Worm (Caenorhabditis elegans): ENCODE results near the gene F47C12.7.

The F47C12.7 gene

DNA sequence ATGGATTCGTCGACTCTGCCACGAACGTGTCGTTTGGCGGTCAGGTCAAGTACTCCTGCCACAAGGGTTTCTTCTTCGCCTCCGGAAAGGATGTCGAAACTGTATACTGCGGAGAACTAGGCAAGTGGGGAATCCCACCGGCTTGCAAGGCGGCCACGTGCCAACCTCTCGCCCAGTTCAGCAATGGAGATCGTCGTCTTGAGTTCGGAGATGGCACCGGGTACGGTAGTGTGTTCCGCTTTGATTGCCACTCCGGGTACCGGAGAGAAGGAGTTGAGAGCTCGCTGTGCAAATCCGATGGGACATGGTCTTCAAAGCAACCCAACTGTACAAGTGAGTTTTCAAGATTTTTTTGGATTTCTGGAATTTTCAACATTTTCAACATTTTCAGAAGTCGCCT lies 4.4 kb upstream of the F47C12.7 start:
- no peak for TF ChIP-seq hmbx-1 (tag; optimal IDR thresholded peaks at IDR 0.05)
- TF ChIP-seq hnd-1 (tag; optimal IDR thresholded peaks at IDR 0.05), result no peak
- no peak for TF ChIP-seq tbx-11 (GFP tag; IDR thresholded peaks at IDR 0.05)
- no peak for TF ChIP-seq F13C5.2 (tag; optimal IDR thresholded peaks at IDR 0.05)
- no peak for TF ChIP-seq pes-1 (GFP tag; IDR thresholded peaks at IDR 0.05)
- no peak for TF ChIP-seq B0310.2 (tag; optimal IDR thresholded peaks at IDR 0.05)
- no peak for TF ChIP-seq ets-7 (tag; optimal IDR thresholded peaks at IDR 0.05)
- no peak for TF ChIP-seq ama-1 (optimal IDR thresholded peaks at IDR 0.05)
- TF ChIP-seq sea-1 (GFP tag; conservative IDR thresholded peaks at IDR 0.05), result no peak
- TF ChIP-seq scrt-1 (GFP tag; IDR thresholded peaks at IDR 0.05), result no peak
- no peak for TF ChIP-seq flt-1 (GFP tag; IDR thresholded peaks at IDR 0.05)
- TF ChIP-seq tbx-37 (GFP tag; conservative IDR thresholded peaks at IDR 0.05), result no peak
- no peak for TF ChIP-seq hmg-4 (GFP tag; optimal IDR thresholded peaks at IDR 0.05)
- no peak for TF ChIP-seq ceh-36 (tag; optimal IDR thresholded peaks at IDR 0.05)

ce11 chrIV:3998517-3998916 lies 3.2 kb upstream of the F47C12.7 start, which contains the start of gene F47C12.8:
Gene F47C12.8, minus strand, starts transcription at chrIV:3998617.
- TF ChIP-seq ama-1 (optimal IDR thresholded peaks at IDR 0.05), result no peak
- no peak for TF ChIP-seq hmbx-1 (tag; optimal IDR thresholded peaks at IDR 0.05)
- no peak for TF ChIP-seq scrt-1 (GFP tag; IDR thresholded peaks at IDR 0.05)
- no peak for TF ChIP-seq tbx-11 (GFP tag; IDR thresholded peaks at IDR 0.05)
- TF ChIP-seq ceh-36 (tag; optimal IDR thresholded peaks at IDR 0.05), result no peak
- TF ChIP-seq tbx-37 (GFP tag; conservative IDR thresholded peaks at IDR 0.05), result no peak
- TF ChIP-seq ets-7 (tag; optimal IDR thresholded peaks at IDR 0.05), result no peak
- no peak for TF ChIP-seq aly-1 (tag; optimal IDR thresholded peaks at IDR 0.05)
- no peak for TF ChIP-seq tra-4 (tag; optimal IDR thresholded peaks at IDR 0.05)
- TF ChIP-seq pes-1 (GFP tag; IDR thresholded peaks at IDR 0.05), result no peak
- TF ChIP-seq flt-1 (GFP tag; IDR thresholded peaks at IDR 0.05), result no peak
- TF ChIP-seq hnd-1 (tag; optimal IDR thresholded peaks at IDR 0.05), result no peak
- TF ChIP-seq ceh-13 (GFP tag; optimal IDR thresholded peaks at IDR 0.05), result no peak
- TF ChIP-seq B0310.2 (tag; optimal IDR thresholded peaks at IDR 0.05), result no peak
- no peak for TF ChIP-seq sea-1 (GFP tag; conservative IDR thresholded peaks at IDR 0.05)
- no peak for TF ChIP-seq hmg-4 (GFP tag; optimal IDR thresholded peaks at IDR 0.05)
- TF ChIP-seq F13C5.2 (tag; optimal IDR thresholded peaks at IDR 0.05), result no peak

ce11 chrIV:3994318-3994717 lies 966 bp downstream of the F47C12.7 start, which contains the start of gene F47C12.13:
Gene F47C12.13, minus strand, starts transcription at chrIV:3994418.
- TF ChIP-seq B0310.2 (tag; optimal IDR thresholded peaks at IDR 0.05) (no peak), scrt-1 (GFP tag; IDR thresholded peaks at IDR 0.05) (no peak), flt-1 (GFP tag; IDR thresholded peaks at IDR 0.05) (no peak), ceh-36 (tag; optimal IDR thresholded peaks at IDR 0.05) (no peak), sea-1 (GFP tag; conservative IDR thresholded peaks at IDR 0.05) (no peak), F13C5.2 (tag; optimal IDR thresholded peaks at IDR 0.05) (no peak), aly-1 (tag; optimal IDR thresholded peaks at IDR 0.05) (no peak), pes-1 (GFP tag; IDR thresholded peaks at IDR 0.05) (no peak), tbx-11 (GFP tag; IDR thresholded peaks at IDR 0.05) (no peak), ama-1 (optimal IDR thresholded peaks at IDR 0.05) (no peak), hmg-4 (GFP tag; optimal IDR thresholded peaks at IDR 0.05) (no peak), hnd-1 (tag; optimal IDR thresholded peaks at IDR 0.05) (no peak), hmbx-1 (tag; optimal IDR thresholded peaks at IDR 0.05) (no peak), tra-4 (tag; optimal IDR thresholded peaks at IDR 0.05) (no peak), ceh-13 (GFP tag; optimal IDR thresholded peaks at IDR 0.05) (no peak), ets-7 (tag; optimal IDR thresholded peaks at IDR 0.05) (no peak)

- TF ChIP-seq ceh-36 (tag; optimal IDR thresholded peaks at IDR 0.05), result no peak
Observed at ce11 chrIV:3993292-3993691, 2.0 kb downstream of the F47C12.7 start, which contains the start of gene F47C12.6. Gene F47C12.6, minus strand, starts transcription at chrIV:3993392.

DNA sequence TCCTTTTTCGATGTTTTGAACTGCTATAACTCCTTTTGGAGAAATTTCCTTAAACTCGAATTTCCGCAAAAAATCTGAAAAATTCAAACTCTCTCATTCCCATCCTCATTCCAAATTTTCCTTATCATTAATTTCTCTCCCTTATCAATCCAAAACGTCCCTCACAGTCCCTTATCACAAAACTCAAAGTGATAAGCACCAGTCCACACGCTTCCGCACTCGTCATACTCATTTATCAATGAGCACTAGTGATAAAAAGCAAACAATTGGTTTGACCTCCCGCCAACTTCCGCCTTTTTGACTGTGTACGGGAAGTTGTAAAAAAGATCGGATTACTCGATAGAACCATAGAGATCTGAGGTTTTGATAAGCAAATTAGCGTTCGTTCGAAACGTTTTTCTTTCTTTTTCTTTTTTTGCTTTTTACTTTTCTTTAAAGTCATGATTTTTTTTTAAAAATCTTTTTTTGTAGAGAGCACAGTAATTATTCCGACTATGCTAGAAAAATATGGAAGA lies 6.6 kb downstream of the F47C12.7 start, which contains the start of gene clec-78:
Gene clec-78, plus strand, starts transcription at position 465 of the 515 bp plus-strand sequence.
- TF ChIP-seq ceh-36 (tag; optimal IDR thresholded peaks at IDR 0.05) (no peak), B0310.2 (tag; optimal IDR thresholded peaks at IDR 0.05) (peak; percentile 35), tbx-37 (GFP tag; conservative IDR thresholded peaks at IDR 0.05) (no peak)

ce11 chrIV:3988132-3988531 lies 7.2 kb downstream of the F47C12.7 start:
- TF ChIP-seq flt-1 (GFP tag; IDR thresholded peaks at IDR 0.05) (no peak), tbx-11 (GFP tag; IDR thresholded peaks at IDR 0.05) (no peak), ceh-13 (GFP tag; optimal IDR thresholded peaks at IDR 0.05) (no peak), ceh-36 (tag; optimal IDR thresholded peaks at IDR 0.05) (no peak), ama-1 (optimal IDR thresholded peaks at IDR 0.05) (no peak), B0310.2 (tag; optimal IDR thresholded peaks at IDR 0.05) (no peak), aly-1 (tag; optimal IDR thresholded peaks at IDR 0.05) (no peak), pes-1 (GFP tag; IDR thresholded peaks at IDR 0.05) (no peak), hmg-4 (GFP tag; optimal IDR thresholded peaks at IDR 0.05) (no peak), tbx-37 (GFP tag; conservative IDR thresholded peaks at IDR 0.05) (no peak), sea-1 (GFP tag; conservative IDR thresholded peaks at IDR 0.05) (no peak)

DNA sequence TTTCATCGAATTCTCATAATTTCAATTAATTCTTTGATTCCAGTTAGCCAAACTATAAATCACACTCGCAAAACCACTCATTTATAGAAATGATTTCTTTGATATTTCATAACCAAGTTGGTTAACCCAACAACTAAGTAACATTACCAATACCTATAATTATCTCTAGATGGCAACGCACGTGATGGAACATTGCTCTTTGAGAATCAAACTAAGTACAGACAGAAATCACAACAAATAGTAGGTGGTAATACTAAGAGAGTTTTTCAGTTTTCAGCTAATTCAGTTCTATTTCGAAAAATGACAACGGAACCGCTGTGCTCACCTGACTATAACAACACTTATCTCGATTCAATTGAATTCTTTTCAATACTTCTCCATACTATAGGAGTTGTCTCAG lies 13.7 kb downstream of the F47C12.7 start, which contains the start of gene srh-223:
Gene srh-223, plus strand, starts transcription at position 301 of the 400 bp plus-strand sequence.
- no peak for TF ChIP-seq hmbx-1 (tag; optimal IDR thresholded peaks at IDR 0.05)
- no peak for TF ChIP-seq ceh-13 (GFP tag; optimal IDR thresholded peaks at IDR 0.05)
- TF ChIP-seq tbx-37 (GFP tag; conservative IDR thresholded peaks at IDR 0.05), result no peak
- no peak for TF ChIP-seq ets-7 (tag; optimal IDR thresholded peaks at IDR 0.05)
- TF ChIP-seq ama-1 (optimal IDR thresholded peaks at IDR 0.05), result no peak
- TF ChIP-seq tbx-11 (GFP tag; IDR thresholded peaks at IDR 0.05), result no peak
- TF ChIP-seq pes-1 (GFP tag; IDR thresholded peaks at IDR 0.05), result no peak
- no peak for TF ChIP-seq hnd-1 (tag; optimal IDR thresholded peaks at IDR 0.05)
- no peak for TF ChIP-seq scrt-1 (GFP tag; IDR thresholded peaks at IDR 0.05)
- TF ChIP-seq tra-4 (tag; optimal IDR thresholded peaks at IDR 0.05), result no peak

ce11 chrIV:3979525-3979924 lies 15.8 kb downstream of the F47C12.7 start, which contains the start of gene srh-222:
Gene srh-222, plus strand, starts transcription at chrIV:3979825.
- TF ChIP-seq hnd-1 (tag; optimal IDR thresholded peaks at IDR 0.05) (no peak), sea-1 (GFP tag; conservative IDR thresholded peaks at IDR 0.05) (no peak), tra-4 (tag; optimal IDR thresholded peaks at IDR 0.05) (no peak), F13C5.2 (tag; optimal IDR thresholded peaks at IDR 0.05) (no peak), flt-1 (GFP tag; IDR thresholded peaks at IDR 0.05) (no peak), scrt-1 (GFP tag; IDR thresholded peaks at IDR 0.05) (no peak), ets-7 (tag; optimal IDR thresholded peaks at IDR 0.05) (no peak), hmbx-1 (tag; optimal IDR thresholded peaks at IDR 0.05) (no peak), hmg-4 (GFP tag; optimal IDR thresholded peaks at IDR 0.05) (no peak)

Measured in whole organism, early embryonic.